Fruit fly (Drosophila melanogaster): ENCODE results near the gene CG43732.

CG43732 gene

DNA sequence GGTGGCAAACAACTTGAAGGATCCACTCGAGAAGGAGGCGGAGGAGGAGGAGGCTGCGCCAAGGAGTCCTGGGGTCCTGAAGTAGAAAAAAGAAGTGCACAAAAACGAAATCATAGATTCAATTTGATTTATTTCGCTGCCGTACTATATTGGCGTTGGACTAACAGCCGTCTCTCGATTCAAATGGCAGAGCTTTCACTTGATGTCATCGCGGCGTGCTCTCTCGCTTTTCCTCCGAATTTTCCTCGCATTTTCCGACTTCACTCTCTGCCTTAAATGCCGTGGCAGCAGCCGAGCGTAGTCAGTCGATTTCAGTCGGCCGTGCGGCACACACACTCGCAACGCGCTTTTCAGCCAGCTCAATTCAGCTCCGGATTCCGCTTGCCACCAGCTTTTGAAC is at the start of gene CG43732:
CG43732 (plus strand) TSS at position 301 of the 400 bp plus-strand sequence.
- no peak for TF ChIP-seq Crg-1 (GFP tag; optimal IDR thresholded peaks at IDR 0.05)
- TF ChIP-seq Mnt (GFP tag; optimal IDR thresholded peaks at IDR 0.05) = no peak
- no peak for TF ChIP-seq CG5204 (GFP tag; optimal IDR thresholded peaks at IDR 0.05)
- no peak for TF ChIP-seq CG11617 (GFP tag; optimal IDR thresholded peaks at IDR 0.05)
- TF ChIP-seq Clk (GFP tag; optimal IDR thresholded peaks at IDR 0.05) = no peak
- no peak for TF ChIP-seq CG7101 (tag; optimal IDR thresholded peaks at IDR 0.05)
- no peak for TF ChIP-seq CG14711 (tag; optimal IDR thresholded peaks at IDR 0.05)
- no peak for TF ChIP-seq cic (GFP tag; optimal IDR thresholded peaks at IDR 0.05)
- no peak for TF ChIP-seq kay (GFP tag; ENCODE audit: borderline replicate concordance)
- TF ChIP-seq CG12768 (GFP tag; optimal IDR thresholded peaks at IDR 0.05) = no peak
- TF ChIP-seq pad (GFP tag; optimal IDR thresholded peaks at IDR 0.05) = no peak
- no peak for TF ChIP-seq CG33017 (tag; optimal IDR thresholded peaks at IDR 0.05)
- no peak for TF ChIP-seq CG1620 (GFP tag; optimal IDR thresholded peaks at IDR 0.05)
- TF ChIP-seq ovo (GFP tag; optimal IDR thresholded peaks at IDR 0.05) = no peak
- TF ChIP-seq cnc (optimal IDR thresholded peaks at IDR 0.05) = no peak
- TF ChIP-seq toe (GFP tag; optimal IDR thresholded peaks at IDR 0.05) = no peak

- TF ChIP-seq ovo (GFP tag; optimal IDR thresholded peaks at IDR 0.05) = no peak
- TF ChIP-seq CG33017 (tag; optimal IDR thresholded peaks at IDR 0.05) = no peak
- TF ChIP-seq Clk (GFP tag; optimal IDR thresholded peaks at IDR 0.05) = no peak
- no peak for TF ChIP-seq bab1 (GFP tag; optimal IDR thresholded peaks at IDR 0.05)
- no peak for TF ChIP-seq CG11617 (GFP tag; optimal IDR thresholded peaks at IDR 0.05)
- TF ChIP-seq CG7101 (tag; optimal IDR thresholded peaks at IDR 0.05) = no peak
- no peak for TF ChIP-seq CG7045 (GFP tag; optimal IDR thresholded peaks at IDR 0.05)
- no peak for TF ChIP-seq tj (GFP tag; optimal IDR thresholded peaks at IDR 0.05)
- no peak for TF ChIP-seq Mnt (GFP tag; optimal IDR thresholded peaks at IDR 0.05)
- no peak for TF ChIP-seq CG5204 (GFP tag; optimal IDR thresholded peaks at IDR 0.05)
- TF ChIP-seq toe (GFP tag; optimal IDR thresholded peaks at IDR 0.05) = no peak
- no peak for TF ChIP-seq CG1620 (GFP tag; optimal IDR thresholded peaks at IDR 0.05)
- TF ChIP-seq pad (GFP tag; optimal IDR thresholded peaks at IDR 0.05) = no peak
- no peak for TF ChIP-seq CG12768 (GFP tag; optimal IDR thresholded peaks at IDR 0.05)
- TF ChIP-seq cic (GFP tag; optimal IDR thresholded peaks at IDR 0.05) = no peak
- TF ChIP-seq Hr96 (GFP tag; optimal IDR thresholded peaks at IDR 0.05) = no peak
- TF ChIP-seq CG14711 (tag; optimal IDR thresholded peaks at IDR 0.05) = no peak
- TF ChIP-seq Crg-1 (GFP tag; optimal IDR thresholded peaks at IDR 0.05) = no peak
- no peak for TF ChIP-seq kay (GFP tag; ENCODE audit: borderline replicate concordance)
Observed at dm6 chr3R:18902164-18902563, 47.8 kb upstream of the CG43732 start, which contains the start of gene CG14294. TSS of gene CG14294 (minus strand) at chr3R:18902264.

dm6 chr3R:18902858-18903257 is 47.1 kb upstream of the CG43732 start, which contains the start of gene CG34284:
TSS of gene CG34284 (minus strand) at chr3R:18902933.
- no peak for TF ChIP-seq ovo (GFP tag; optimal IDR thresholded peaks at IDR 0.05)
- peak; percentile 52 for TF ChIP-seq CG33017 (tag; optimal IDR thresholded peaks at IDR 0.05)

dm6 chr3R:18905555-18905920 is 44.5 kb upstream of the CG43732 start, which contains the start of gene CG14292:
TSS of gene CG14292 (minus strand) at chr3R:18905655.
- TF ChIP-seq ovo (GFP tag; optimal IDR thresholded peaks at IDR 0.05) = no peak
- no peak for TF ChIP-seq CG14711 (tag; optimal IDR thresholded peaks at IDR 0.05)
- TF ChIP-seq tj (GFP tag; optimal IDR thresholded peaks at IDR 0.05) = no peak
- no peak for TF ChIP-seq Crg-1 (GFP tag; optimal IDR thresholded peaks at IDR 0.05)
- no peak for TF ChIP-seq Clk (GFP tag; optimal IDR thresholded peaks at IDR 0.05)
- no peak for TF ChIP-seq CG7045 (GFP tag; optimal IDR thresholded peaks at IDR 0.05)
- TF ChIP-seq pad (GFP tag; optimal IDR thresholded peaks at IDR 0.05) = no peak
- TF ChIP-seq CG12768 (GFP tag; optimal IDR thresholded peaks at IDR 0.05) = no peak
- TF ChIP-seq toe (GFP tag; optimal IDR thresholded peaks at IDR 0.05) = no peak
- TF ChIP-seq CG11617 (GFP tag; optimal IDR thresholded peaks at IDR 0.05) = no peak
- no peak for TF ChIP-seq Hr96 (GFP tag; optimal IDR thresholded peaks at IDR 0.05)
- TF ChIP-seq CG5204 (GFP tag; optimal IDR thresholded peaks at IDR 0.05) = no peak
- no peak for TF ChIP-seq CG7101 (tag; optimal IDR thresholded peaks at IDR 0.05)
- TF ChIP-seq CG1620 (GFP tag; optimal IDR thresholded peaks at IDR 0.05) = no peak
- TF ChIP-seq cic (GFP tag; optimal IDR thresholded peaks at IDR 0.05) = no peak
- TF ChIP-seq cnc (optimal IDR thresholded peaks at IDR 0.05) = no peak
- no peak for TF ChIP-seq kay (GFP tag; ENCODE audit: borderline replicate concordance)

DNA sequence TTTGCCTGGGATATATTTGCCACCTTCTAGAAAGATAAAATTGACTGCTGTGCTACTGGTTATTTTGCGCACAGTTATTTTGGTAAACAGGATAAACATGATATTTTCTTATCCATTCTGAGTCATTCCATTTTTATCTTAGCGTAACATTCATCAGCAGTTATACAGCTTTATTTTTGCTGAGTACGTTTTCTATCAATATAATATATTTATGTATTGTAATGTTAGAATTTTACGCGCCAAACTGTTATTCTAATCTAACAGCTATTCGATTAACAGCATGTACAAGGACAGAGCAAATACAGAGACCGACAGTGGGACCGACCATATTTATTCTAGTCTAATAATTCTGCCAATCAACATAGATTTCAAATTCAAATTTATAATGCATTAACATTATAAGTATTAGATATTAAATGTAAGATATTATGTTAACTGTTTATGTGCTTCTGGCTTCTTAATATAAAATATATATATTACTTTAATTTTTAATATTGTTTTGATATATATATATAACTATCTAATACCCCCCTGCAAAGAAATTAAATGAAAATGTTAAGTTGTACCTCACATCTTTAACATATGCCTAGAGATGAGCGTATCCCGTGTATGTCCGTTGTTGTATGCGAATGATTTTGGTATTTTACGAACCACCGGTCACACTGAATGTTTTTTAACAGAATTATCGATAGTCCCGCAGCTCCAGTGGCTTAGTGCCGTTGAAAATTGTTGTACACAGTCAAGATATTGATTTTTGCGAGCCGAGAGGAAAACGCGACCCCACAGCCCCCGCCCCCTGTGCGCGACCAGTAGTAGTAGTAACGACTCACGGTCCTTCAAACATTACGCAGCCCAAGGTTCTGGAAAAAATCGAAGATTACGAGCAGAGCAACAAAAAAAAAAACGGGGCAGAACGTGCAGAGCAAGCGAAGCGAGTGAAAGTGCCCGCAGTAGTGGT is 43.8 kb upstream of the CG43732 start, which contains the start of gene EndoA:
EndoA (plus strand) TSS at position 689 of the 958 bp plus-strand sequence.
- TF ChIP-seq ovo (GFP tag; optimal IDR thresholded peaks at IDR 0.05) (no peak), CG7101 (tag; optimal IDR thresholded peaks at IDR 0.05) (peak; percentile 78), Mnt (GFP tag; optimal IDR thresholded peaks at IDR 0.05) (peak; percentile 54), cic (GFP tag; optimal IDR thresholded peaks at IDR 0.05) (peak; percentile 33), CG11617 (GFP tag; optimal IDR thresholded peaks at IDR 0.05) (peak; percentile 46), CG12768 (GFP tag; optimal IDR thresholded peaks at IDR 0.05) (peak; percentile 45), Hr96 (GFP tag; optimal IDR thresholded peaks at IDR 0.05) (no peak), CG14711 (tag; optimal IDR thresholded peaks at IDR 0.05) (peak; percentile 66), tj (GFP tag; optimal IDR thresholded peaks at IDR 0.05) (peak; percentile 47), Crg-1 (GFP tag; optimal IDR thresholded peaks at IDR 0.05) (no peak), Clk (GFP tag; optimal IDR thresholded peaks at IDR 0.05) (no peak), kay (GFP tag; ENCODE audit: borderline replicate concordance) (peak; percentile 91), bab1 (GFP tag; optimal IDR thresholded peaks at IDR 0.05) (no peak), CG7045 (GFP tag; optimal IDR thresholded peaks at IDR 0.05) (peak; percentile 68), pad (GFP tag; optimal IDR thresholded peaks at IDR 0.05) (peak; percentile 34), toe (GFP tag; optimal IDR thresholded peaks at IDR 0.05) (no peak), CG5204 (GFP tag; optimal IDR thresholded peaks at IDR 0.05) (no peak), CG33017 (tag; optimal IDR thresholded peaks at IDR 0.05) (peak; percentile 82), CG1620 (GFP tag; optimal IDR thresholded peaks at IDR 0.05) (no peak)

Measured in whole organism, adult.